Worm (Caenorhabditis elegans) whole organism, L4/young adult: Measurements from ENCODE around the gene T23G5.2.

Experiments
- W03F9.2 ChIP-seq: fragments of 150-350 bp; optimal IDR thresholded peaks from 2 replicates; lab custom pipeline; 2014; ENCODE audit warnings: missing biosample characterization, missing genetic modification characterization
- dao-5 ChIP-seq: sonication (generic microtip); optimal IDR thresholded peaks from 2 replicates; lab custom pipeline; 2016; ENCODE audit warnings: missing genotype, missing genetic modification characterization, moderate library complexity, missing compliant biosample characterization
- him-1 ChIP-seq: sonication (generic microtip); optimal IDR thresholded peaks from 2 replicates; lab custom pipeline; 2016; ENCODE audit warnings: missing genotype, missing genetic modification reagents, missing genetic modification characterization, missing compliant biosample characterization

T23G5.2 gene

DNA sequence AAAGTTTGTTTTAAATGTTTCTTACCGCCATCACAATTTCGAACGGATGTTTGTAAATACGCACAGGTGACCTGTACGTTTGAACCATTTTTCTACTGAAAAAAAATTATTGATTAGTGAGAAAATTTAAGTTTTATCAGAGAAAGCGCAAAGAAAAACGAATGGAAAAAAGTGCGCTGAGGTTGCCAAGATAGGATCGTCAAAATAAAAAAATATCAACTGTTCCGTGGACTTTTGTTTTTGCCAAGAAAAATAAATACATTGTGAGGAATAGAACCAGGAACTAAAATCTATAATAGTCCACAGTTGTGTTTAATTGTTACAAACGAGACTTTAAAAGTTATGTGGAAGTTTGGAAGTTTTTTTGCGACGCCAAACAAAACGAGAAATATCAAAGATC is at the start of gene T23G5.2:
Gene T23G5.2 (minus strand): TSS at position 101 of the 400 bp plus-strand sequence.
- no peak for TF ChIP-seq dao-5 (tag; lab: Kevin White, UChicago)
- TF ChIP-seq him-1 (tag; lab: Kevin White, UChicago), result no peak
- no peak for TF ChIP-seq W03F9.2 (tag; lab: Kevin White, UChicago)

DNA sequence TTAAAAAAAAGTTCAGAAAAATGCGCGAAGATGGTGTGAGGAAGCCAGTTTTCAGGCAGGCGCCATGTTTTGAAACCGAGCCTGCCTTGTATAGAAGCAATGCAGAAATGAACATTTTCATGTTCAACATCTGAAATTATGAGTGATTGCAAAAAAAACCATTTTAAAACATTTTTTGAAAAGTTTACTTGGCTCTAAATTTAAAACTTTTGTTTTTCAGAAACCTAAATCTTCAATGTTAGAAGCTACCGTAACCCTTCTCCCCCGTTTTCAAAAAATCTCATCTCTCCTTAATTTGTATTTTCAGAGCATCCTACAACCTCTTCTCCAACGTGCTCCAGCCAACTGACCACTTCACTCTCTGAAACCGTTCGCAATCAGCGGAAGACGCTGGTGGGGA is 45.4 kb upstream of the T23G5.2 start, which contains the start of gene fozi-1:
Gene fozi-1 (plus strand): TSS at position 301 of the 400 bp plus-strand sequence.
- TF ChIP-seq W03F9.2 (tag; lab: Kevin White, UChicago), result no peak
- TF ChIP-seq dao-5 (tag; lab: Kevin White, UChicago), result no peak
- TF ChIP-seq him-1 (tag; lab: Kevin White, UChicago), result no peak

DNA sequence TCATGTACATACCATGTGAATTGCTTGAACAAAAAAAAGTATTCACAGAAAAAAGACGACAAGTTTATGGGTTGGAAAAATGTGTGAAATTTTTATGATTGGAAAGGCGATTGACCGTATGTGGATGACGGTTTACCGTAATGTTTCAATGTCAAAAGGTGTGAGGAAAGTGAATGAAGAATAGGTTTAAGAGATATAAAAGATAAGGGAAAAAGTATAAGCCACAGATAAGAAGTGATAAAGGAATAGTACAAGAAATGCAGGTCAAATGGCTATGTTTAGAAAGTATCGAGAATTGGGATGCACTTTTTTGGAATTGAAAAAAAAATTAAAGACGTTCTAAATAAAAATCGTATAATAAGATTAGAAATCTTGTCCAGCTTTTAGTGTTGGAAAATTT is 41.7 kb upstream of the T23G5.2 start:
- no peak for TF ChIP-seq W03F9.2 (tag; lab: Kevin White, UChicago)
- no peak for TF ChIP-seq dao-5 (tag; lab: Kevin White, UChicago)
- TF ChIP-seq him-1 (tag; lab: Kevin White, UChicago), result no peak

DNA sequence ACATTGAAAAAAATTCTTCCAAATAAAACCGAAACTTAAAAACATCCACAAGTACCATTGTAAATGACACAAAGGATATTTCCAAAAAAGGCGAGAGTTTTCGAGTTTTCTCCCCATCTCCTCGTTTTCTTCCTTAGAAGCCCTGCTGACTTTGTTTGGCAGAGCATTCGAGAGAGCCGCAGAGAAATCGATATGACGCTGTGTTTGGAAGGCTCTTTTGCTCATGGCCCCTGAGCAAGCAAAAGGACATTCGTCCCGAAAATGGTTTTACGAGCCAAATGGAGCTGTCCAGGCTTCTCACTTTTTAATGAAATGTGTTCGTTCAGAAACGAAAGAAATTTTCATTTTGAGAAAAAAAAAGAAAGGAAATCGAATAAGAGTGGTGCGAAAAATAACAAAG is 36.0 kb upstream of the T23G5.2 start:
- no peak for TF ChIP-seq W03F9.2 (tag; lab: Kevin White, UChicago)
- no peak for TF ChIP-seq dao-5 (tag; lab: Kevin White, UChicago)
- no peak for TF ChIP-seq him-1 (tag; lab: Kevin White, UChicago)

DNA sequence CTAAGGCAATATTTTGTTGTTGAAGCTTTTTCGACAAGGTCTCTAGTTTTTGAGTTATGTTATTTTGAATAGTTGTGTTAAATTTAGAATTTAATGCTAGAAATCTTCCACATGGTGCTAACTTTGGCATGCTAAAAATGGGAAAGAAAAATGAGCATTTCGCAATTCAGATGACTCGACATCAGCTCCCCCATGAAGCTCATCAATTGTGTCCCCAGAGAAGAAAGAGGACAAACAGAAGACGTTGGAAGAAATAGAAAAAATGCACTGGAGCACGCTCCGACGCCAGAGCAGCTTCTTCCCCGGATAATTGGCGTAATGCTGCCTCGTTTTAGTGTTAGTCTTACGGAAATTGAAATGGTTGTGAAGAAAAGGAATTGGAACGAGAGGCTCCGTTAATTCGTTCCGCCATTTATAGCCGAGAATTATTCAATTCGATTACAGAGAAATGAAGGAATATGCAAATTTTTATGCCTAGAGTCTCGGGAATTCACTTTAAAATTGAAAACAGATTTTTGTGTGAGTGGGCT is 35.3 kb upstream of the T23G5.2 start:
- TF ChIP-seq W03F9.2 (tag; lab: Kevin White, UChicago) (no peak), him-1 (tag; lab: Kevin White, UChicago) (no peak), dao-5 (tag; lab: Kevin White, UChicago) (no peak)

DNA sequence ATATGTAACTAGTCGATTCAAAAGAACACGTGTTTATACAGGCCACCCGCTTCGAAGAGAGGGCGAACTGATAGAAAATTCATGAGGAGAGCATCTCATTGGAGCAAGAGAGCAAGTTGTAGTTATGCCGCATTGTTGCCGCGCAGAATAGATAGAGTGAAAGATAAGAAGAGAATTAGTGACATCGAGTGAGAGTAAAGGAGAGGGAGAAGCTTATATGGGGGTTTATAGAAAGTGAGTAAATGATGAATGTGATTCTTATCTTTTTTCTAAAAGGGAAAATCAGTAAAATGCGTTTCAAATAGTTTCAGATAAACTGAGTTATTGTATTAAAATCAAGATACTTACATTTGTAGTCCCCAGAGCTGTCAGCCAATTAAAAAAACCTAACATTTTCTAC is 34.1 kb upstream of the T23G5.2 start:
- TF ChIP-seq him-1 (tag; lab: Kevin White, UChicago) (no peak), dao-5 (tag; lab: Kevin White, UChicago) (no peak), W03F9.2 (tag; lab: Kevin White, UChicago) (no peak)

DNA sequence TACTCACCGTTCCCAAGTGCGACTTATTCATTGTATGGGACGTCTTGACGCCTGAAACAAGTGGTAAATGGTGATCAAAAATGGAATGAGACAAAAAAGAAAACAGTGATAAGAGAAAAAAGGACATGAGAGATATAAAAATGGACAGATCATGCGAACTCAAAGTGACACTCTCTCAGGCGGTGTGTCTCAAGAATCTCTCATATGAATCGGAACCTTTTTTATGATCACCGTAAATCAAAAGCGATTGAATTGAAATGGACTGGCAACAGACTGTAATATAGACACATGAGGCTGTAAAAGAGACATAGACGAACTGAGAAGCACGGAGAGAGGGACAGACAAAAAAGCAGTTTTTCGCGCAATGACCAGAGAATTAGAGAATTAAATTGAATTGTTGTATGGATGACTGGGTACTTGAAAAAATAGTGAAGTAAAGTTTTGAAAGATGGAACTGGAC is 32.9 kb upstream of the T23G5.2 start, which contains the start of gene clip-1:
Gene clip-1 (minus strand): TSS at position 51 of the 460 bp plus-strand sequence.
- TF ChIP-seq dao-5 (tag; lab: Kevin White, UChicago) (no peak), W03F9.2 (tag; lab: Kevin White, UChicago) (no peak), him-1 (tag; lab: Kevin White, UChicago) (no peak)

DNA sequence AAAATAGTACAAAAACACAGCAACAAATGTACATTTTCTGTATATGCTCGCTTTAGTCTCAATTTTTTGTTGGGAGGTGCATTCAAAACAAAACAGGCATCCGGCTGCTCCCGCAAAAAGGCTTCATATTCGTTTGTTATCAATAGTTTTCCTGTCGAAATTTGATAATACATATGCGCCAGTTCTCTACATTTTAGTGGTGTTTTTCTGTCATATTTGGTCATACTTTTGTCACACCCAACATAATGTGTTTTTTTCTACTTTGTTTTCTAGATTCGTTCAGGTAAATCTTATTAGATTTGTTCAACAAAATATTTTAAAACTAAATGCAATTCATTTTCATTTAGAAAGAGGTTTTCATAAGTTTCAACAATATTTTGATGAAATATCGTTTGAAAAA is 22.4 kb upstream of the T23G5.2 start:
- TF ChIP-seq him-1 (tag; lab: Kevin White, UChicago), result no peak

DNA sequence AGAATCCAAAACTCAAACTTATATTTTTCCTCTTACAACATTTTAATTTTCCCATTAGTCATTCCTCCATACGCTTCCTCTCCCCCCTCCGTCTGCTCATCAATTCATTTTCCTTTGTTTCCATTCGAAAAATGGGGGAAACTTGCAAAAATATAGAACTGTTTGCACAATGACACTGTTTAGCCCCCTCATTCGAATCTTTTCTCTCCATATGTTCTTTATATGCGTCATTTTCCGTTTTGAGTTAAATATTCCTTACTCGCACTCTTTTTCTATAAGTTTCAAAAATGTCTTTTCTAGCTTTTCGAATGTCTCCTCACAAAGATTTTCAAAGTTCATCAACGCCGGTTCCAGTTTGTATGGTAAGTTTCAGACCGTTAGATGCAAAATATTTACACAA is 20.8 kb upstream of the T23G5.2 start, which contains the start of gene M01A8.1:
Gene M01A8.1 (plus strand): TSS at position 301 of the 400 bp plus-strand sequence.
- TF ChIP-seq W03F9.2 (tag; lab: Kevin White, UChicago), result no peak
- no peak for TF ChIP-seq him-1 (tag; lab: Kevin White, UChicago)
- no peak for TF ChIP-seq dao-5 (tag; lab: Kevin White, UChicago)

DNA sequence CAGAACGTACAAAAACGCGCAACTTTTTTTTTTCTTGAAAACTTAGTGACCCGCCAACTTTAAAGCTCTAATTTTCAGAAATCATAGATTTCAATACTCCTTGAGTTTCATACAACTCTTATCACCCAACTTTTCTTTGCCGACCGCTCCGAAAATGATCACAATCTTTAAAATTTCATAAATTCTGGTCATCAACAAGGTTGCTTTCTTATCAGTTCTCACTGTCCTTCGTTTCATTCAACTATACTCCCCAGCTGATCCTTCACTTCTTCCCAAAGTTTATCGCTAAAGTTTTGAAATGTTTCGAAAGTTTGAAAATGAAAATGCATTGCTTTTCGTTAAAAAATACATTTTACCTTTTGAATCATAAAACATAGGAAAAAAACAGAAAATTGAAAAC is 19.7 kb upstream of the T23G5.2 start:
- no peak for TF ChIP-seq W03F9.2 (tag; lab: Kevin White, UChicago)
- TF ChIP-seq him-1 (tag; lab: Kevin White, UChicago), result no peak
- no peak for TF ChIP-seq dao-5 (tag; lab: Kevin White, UChicago)

DNA sequence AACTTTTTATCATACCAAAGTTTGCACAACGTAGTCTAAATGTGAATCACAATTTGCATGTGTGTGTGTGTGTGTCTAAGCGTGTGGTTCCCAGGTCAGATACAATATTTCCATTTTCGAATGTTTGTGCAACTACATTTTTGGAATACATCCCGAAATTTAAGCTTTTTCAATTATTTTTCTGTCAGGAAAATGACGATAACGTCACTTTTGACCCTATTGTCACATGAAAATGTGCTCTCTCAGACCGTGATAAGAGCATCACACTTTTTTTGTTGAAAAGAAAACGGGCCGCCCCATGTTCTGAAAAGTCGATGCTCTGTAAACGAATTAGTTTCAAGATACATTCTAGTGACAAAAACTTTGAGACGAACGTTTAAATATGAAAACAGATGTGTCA is 18.9 kb upstream of the T23G5.2 start:
- no peak for TF ChIP-seq him-1 (tag; lab: Kevin White, UChicago)
- no peak for TF ChIP-seq W03F9.2 (tag; lab: Kevin White, UChicago)
- TF ChIP-seq dao-5 (tag; lab: Kevin White, UChicago), result no peak

DNA sequence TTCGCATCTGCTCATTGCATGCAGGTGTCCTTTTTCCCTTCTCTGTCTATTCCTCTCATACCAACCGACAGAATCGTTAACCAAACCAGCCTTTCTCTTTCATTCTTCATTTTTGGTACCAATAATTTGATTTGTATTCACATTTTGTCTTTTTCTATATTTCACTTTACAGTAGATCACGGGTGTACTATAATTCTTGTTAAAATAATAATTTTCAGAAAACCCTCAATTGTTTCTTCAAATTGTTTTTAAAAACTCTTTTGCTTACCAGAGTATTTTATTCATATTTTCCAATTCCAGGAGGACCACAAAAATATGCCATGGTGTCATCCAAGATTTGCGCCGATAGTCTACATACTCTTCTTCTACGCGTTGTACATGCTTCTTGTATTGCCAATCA is 14.6 kb upstream of the T23G5.2 start, which contains the start of gene T02C1.2:
Gene T02C1.2 (plus strand): TSS at position 301 of the 400 bp plus-strand sequence.
- TF ChIP-seq dao-5 (tag; lab: Kevin White, UChicago) (no peak), W03F9.2 (tag; lab: Kevin White, UChicago) (no peak), him-1 (tag; lab: Kevin White, UChicago) (no peak)

DNA sequence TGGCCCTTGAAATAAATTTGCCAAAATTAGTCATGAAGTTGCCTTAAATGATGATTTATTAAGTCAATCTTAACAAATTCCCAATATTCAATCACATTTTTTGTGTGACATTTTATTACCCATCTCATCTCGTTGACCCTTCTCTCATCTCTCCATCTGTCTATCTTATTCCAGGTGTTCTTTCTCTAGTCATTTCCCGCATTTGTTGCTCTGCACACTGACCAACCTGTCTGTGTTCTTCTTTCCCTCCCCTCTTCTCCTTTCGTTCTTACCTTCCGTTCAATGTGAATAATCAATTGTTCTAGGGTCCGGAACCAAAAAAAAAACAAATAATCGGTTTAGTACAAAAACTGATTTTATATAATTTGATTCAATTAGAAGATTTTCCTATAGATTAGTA is 11.1 kb upstream of the T23G5.2 start, which contains the start of gene T02C1.1:
Gene T02C1.1 (plus strand): TSS at position 305 of the 400 bp plus-strand sequence.
- no peak for TF ChIP-seq W03F9.2 (tag; lab: Kevin White, UChicago)
- TF ChIP-seq dao-5 (tag; lab: Kevin White, UChicago), result no peak
- TF ChIP-seq him-1 (tag; lab: Kevin White, UChicago), result no peak

DNA sequence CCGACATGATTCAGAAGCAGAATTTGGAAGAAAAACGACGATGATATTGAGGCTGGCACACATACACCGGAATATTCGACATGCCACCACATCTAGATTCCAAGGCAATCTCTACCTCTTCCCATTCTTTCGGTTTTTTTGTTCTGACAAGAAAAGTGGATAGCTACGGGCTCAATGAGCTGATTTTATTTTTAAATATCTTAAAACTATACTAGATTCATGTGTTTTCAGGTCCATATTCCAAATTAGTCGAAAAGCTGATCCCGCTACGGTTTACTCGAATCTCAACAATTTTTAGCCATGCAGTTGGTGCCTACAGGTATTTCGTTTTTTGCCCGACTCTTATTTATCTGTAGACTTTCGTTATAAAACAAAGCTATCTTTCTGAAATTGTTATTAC is 6.5 kb upstream of the T23G5.2 start, which contains the start of gene dat-1:
Gene dat-1 (plus strand): TSS at position 301 of the 400 bp plus-strand sequence.
- TF ChIP-seq him-1 (tag; lab: Kevin White, UChicago) (no peak), W03F9.2 (tag; lab: Kevin White, UChicago) (no peak), dao-5 (tag; lab: Kevin White, UChicago) (no peak)
